Worm (Caenorhabditis elegans) whole organism, L1 larva: ENCODE measurements around the gene fbxa-2.
A peak's percentile ranks its signal among the peaks of the same experiment; 100 is the strongest.

ENCODE experiments used
- efl-1 ChIP-seq, 4 experiments: fragments of 150-350 bp; optimal IDR thresholded peaks in 3 of 4; peaks in 1 of 4; 1 replicate in 1 of 4; 2 replicates in 3 of 4; lab custom pipeline; 2014; ENCODE audit warnings: missing biosample characterization in 2 of 4, missing genetic modification characterization in 2 of 4, missing genetic modification reagents in 2 of 4
- elt-3 ChIP-seq, 6 experiments: fragments of 150-350 bp in 1 of 6; sonication (generic microtip); optimal IDR thresholded peaks; 2 replicates each; lab custom pipeline; 2017 to 2018; ENCODE audit warnings: missing biosample characterization in 6 of 6, missing genetic modification characterization in 6 of 6, inconsistent platforms in 1 of 6
- sup-37 ChIP-seq: fragments of 200-800 bp; sonication (Bioruptor generic); optimal IDR thresholded peaks from 2 replicates; lab custom pipeline; 2018; ENCODE audit warnings: mild to moderate bottlenecking, missing genetic modification characterization, missing compliant biosample characterization

fbxa-2 gene

ce11 chrV:16218522-16218921 lies 50.9 kb downstream of the fbxa-2 start, which contains the start of gene F11A5.15:
TSS of gene F11A5.15 (minus strand) at chrV:16218622.
- TF ChIP-seq sup-37 (GFP tag; lab: Kevin White, UChicago) (no peak), elt-3 (tag; optimal IDR thresholded peaks at IDR 0.05; lab: Kevin White, UChicago) (peak in 1 of 6 experiments; percentile 26), efl-1 (optimal IDR thresholded peaks at IDR 0.05; lab: Kevin White, UChicago) (no peak), efl-1 (GFP tag; optimal IDR thresholded peaks at IDR 0.05 in 1 of 2; lab: Kevin White, UChicago) (peak in 1 of 2 experiments; percentile 31)
